Worm (Caenorhabditis elegans): ENCODE data around the gene nspg-6.

- TF ChIP-seq pat-9 (tag; optimal IDR thresholded peaks at IDR 0.05) (no peak), sox-4 (tag; optimal IDR thresholded peaks at IDR 0.05) (no peak), K02D7.2 (tag; optimal IDR thresholded peaks at IDR 0.05) (no peak)
Measured at ce11 chrIII:7304961-7305648, 9.7 kb downstream of the nspg-6 start.
